Worm (Caenorhabditis elegans) whole organism, late embryonic: ENCODE data around the gene F54F7.6.

ENCODE experiments used
- C08G9.2 ChIP-seq: sonication (generic microtip); optimal IDR thresholded peaks from 2 replicates; lab custom pipeline; 2016; ENCODE audit warnings: mild to moderate bottlenecking, missing genetic modification characterization, moderate library complexity, missing compliant biosample characterization
- F13H6.1 ChIP-seq: sonication (generic microtip); optimal IDR thresholded peaks from 2 replicates; lab custom pipeline; 2016; ENCODE audit warnings: missing genetic modification characterization, missing compliant biosample characterization
- K09A11.1 ChIP-seq: sonication (generic microtip); optimal IDR thresholded peaks from 2 replicates; lab custom pipeline; 2017; ENCODE audit warnings: antibody characterized with exemption, mild to moderate bottlenecking, missing genetic modification characterization, missing compliant biosample characterization; ENCODE audit not compliant: insufficient read depth
- Y22D7AL.16 ChIP-seq: sonication (generic microtip); optimal IDR thresholded peaks from 2 replicates; lab custom pipeline; 2016; ENCODE audit warnings: missing genetic modification characterization, missing compliant biosample characterization
- ahr-1 ChIP-seq: sonication (generic microtip); optimal IDR thresholded peaks from 2 replicates; lab custom pipeline; 2016; ENCODE audit warnings: missing genetic modification characterization, missing compliant biosample characterization
- ama-1 ChIP-seq: fragments of 150-350 bp; optimal IDR thresholded peaks from 2 replicates; lab custom pipeline; 2014
- ceh-14 ChIP-seq: sonication (generic microtip); optimal IDR thresholded peaks from 2 replicates; lab custom pipeline; 2016; ENCODE audit warnings: missing genotype, missing genetic modification characterization, missing compliant biosample characterization
- ceh-18 ChIP-seq: sonication (generic microtip); optimal IDR thresholded peaks from 2 replicates; lab custom pipeline; 2016; ENCODE audit warnings: missing genetic modification characterization, missing compliant biosample characterization
- ceh-2 ChIP-seq: sonication (generic microtip); optimal IDR thresholded peaks from 2 replicates; lab custom pipeline; 2016; ENCODE audit warnings: missing genotype, missing genetic modification characterization, missing compliant biosample characterization
- ceh-24 ChIP-seq: sonication (generic microtip); optimal IDR thresholded peaks from 2 replicates; lab custom pipeline; 2016; ENCODE audit warnings: mild to moderate bottlenecking, missing genetic modification characterization, missing compliant biosample characterization
- ceh-30 ChIP-seq: fragments of 150-350 bp; optimal IDR thresholded peaks from 2 replicates; lab custom pipeline; 2014; ENCODE audit warnings: missing biosample characterization, missing genetic modification characterization
- ceh-31 ChIP-seq: sonication (generic microtip); optimal IDR thresholded peaks from 2 replicates; lab custom pipeline; 2016; ENCODE audit warnings: missing genetic modification characterization, missing compliant biosample characterization
- ceh-34 ChIP-seq: sonication (generic microtip); optimal IDR thresholded peaks from 2 replicates; lab custom pipeline; 2016; ENCODE audit warnings: mild to moderate bottlenecking, missing genetic modification characterization, missing compliant biosample characterization
- ceh-48 ChIP-seq: sonication (generic microtip); optimal IDR thresholded peaks from 2 replicates; lab custom pipeline; 2016; ENCODE audit warnings: missing genetic modification characterization, inconsistent platforms, missing compliant biosample characterization
- dve-1 ChIP-seq: sonication (generic microtip); optimal IDR thresholded peaks from 2 replicates; lab custom pipeline; 2017; ENCODE audit warnings: antibody characterized with exemption, mild to moderate bottlenecking, missing genetic modification characterization, missing compliant biosample characterization
- elt-2 ChIP-seq: sonication (generic microtip); optimal IDR thresholded peaks from 2 replicates; lab custom pipeline; 2016; ENCODE audit warnings: missing genetic modification reagents, missing genetic modification characterization, missing compliant biosample characterization
- eyg-1 ChIP-seq: sonication (generic microtip); optimal IDR thresholded peaks from 2 replicates; lab custom pipeline; 2016; ENCODE audit warnings: missing genotype, missing genetic modification characterization, missing compliant biosample characterization
- fkh-10 ChIP-seq: fragments of 150-350 bp; optimal IDR thresholded peaks from 2 replicates; lab custom pipeline; 2014; ENCODE audit warnings: missing biosample characterization, missing genetic modification reagents, missing genetic modification characterization
- fkh-6 ChIP-seq: sonication (generic microtip); optimal IDR thresholded peaks from 2 replicates; lab custom pipeline; 2016; ENCODE audit warnings: missing genetic modification characterization, missing compliant biosample characterization
- gmeb-2 ChIP-seq: sonication (generic microtip); optimal IDR thresholded peaks from 2 replicates; lab custom pipeline; 2016; ENCODE audit warnings: missing genetic modification characterization, inconsistent platforms, missing compliant biosample characterization
- hlh-13 ChIP-seq: fragments of 200-800 bp; sonication (Bioruptor generic); optimal IDR thresholded peaks from 2 replicates; lab custom pipeline; 2018; ENCODE audit warnings: mild to moderate bottlenecking, missing genetic modification characterization, missing compliant biosample characterization
- hlh-15 ChIP-seq: sonication (generic microtip); optimal IDR thresholded peaks from 2 replicates; lab custom pipeline; 2016; ENCODE audit warnings: missing genetic modification characterization, missing compliant biosample characterization
- hlh-6 ChIP-seq: sonication (generic microtip); optimal IDR thresholded peaks from 2 replicates; lab custom pipeline; 2016; ENCODE audit warnings: missing genotype, missing genetic modification characterization, missing compliant biosample characterization
- hlh-8 ChIP-seq: sonication (generic microtip); optimal IDR thresholded peaks from 2 replicates; lab custom pipeline; 2016; ENCODE audit warnings: missing genotype, missing genetic modification characterization, missing compliant biosample characterization
- mec-3 ChIP-seq: sonication (generic microtip); optimal IDR thresholded peaks from 2 replicates; lab custom pipeline; 2016; ENCODE audit warnings: borderline replicate concordance, missing genetic modification characterization, missing compliant biosample characterization
- nfya-1 ChIP-seq: sonication (generic microtip); optimal IDR thresholded peaks from 2 replicates; lab custom pipeline; 2017; ENCODE audit warnings: missing genetic modification characterization, mild to moderate bottlenecking, missing compliant biosample characterization, antibody characterized with exemption, moderate library complexity
- npax-4 ChIP-seq: sonication (generic microtip); optimal IDR thresholded peaks from 2 replicates; lab custom pipeline; 2016; ENCODE audit warnings: missing genetic modification characterization, missing compliant biosample characterization
- odd-2 ChIP-seq: sonication (generic microtip); optimal IDR thresholded peaks from 2 replicates; lab custom pipeline; 2017; ENCODE audit warnings: antibody characterized with exemption, mild to moderate bottlenecking, missing genetic modification characterization, missing compliant biosample characterization
- pag-3 ChIP-seq: sonication (generic microtip); optimal IDR thresholded peaks from 2 replicates; lab custom pipeline; 2016; ENCODE audit warnings: missing compliant biosample characterization, missing genetic modification characterization, borderline replicate concordance
- pat-9 ChIP-seq: fragments of 200-800 bp; sonication (Bioruptor generic); optimal IDR thresholded peaks from 2 replicates; lab custom pipeline; 2018; ENCODE audit warnings: mild to moderate bottlenecking, missing genetic modification characterization, moderate library complexity, missing compliant biosample characterization
- pha-2 ChIP-seq: sonication (generic microtip); optimal IDR thresholded peaks from 2 replicates; lab custom pipeline; 2017; ENCODE audit warnings: mild to moderate bottlenecking, missing genetic modification characterization, missing compliant biosample characterization
- pha-4 ChIP-seq: fragments of 150-350 bp; optimal IDR thresholded peaks from 2 replicates; lab custom pipeline; 2018; ENCODE audit warnings: missing biosample characterization, missing genetic modification reagents, missing genetic modification characterization
- pqm-1 ChIP-seq: sonication (generic microtip); optimal IDR thresholded peaks from 2 replicates; lab custom pipeline; 2016; ENCODE audit warnings: missing genetic modification characterization, missing compliant biosample characterization
- ref-2 ChIP-seq: sonication (generic microtip); optimal IDR thresholded peaks from 2 replicates; lab custom pipeline; 2016; ENCODE audit warnings: missing genetic modification characterization, missing compliant biosample characterization
- sdc-2 ChIP-seq: sonication (generic microtip); optimal IDR thresholded peaks from 2 replicates; lab custom pipeline; 2016; ENCODE audit warnings: missing genotype, missing genetic modification characterization, missing compliant biosample characterization
- sox-2 ChIP-seq: fragments of 200-800 bp; sonication (Bioruptor generic); IDR thresholded peaks from 2 replicates; pipeline ENCODE4 v1.3.6; 2022; ENCODE audit warnings: missing genetic modification reagents, missing genetic modification characterization, missing compliant biosample characterization
- syd-9 ChIP-seq: sonication (generic microtip); optimal IDR thresholded peaks from 2 replicates; lab custom pipeline; 2016; ENCODE audit warnings: mild to moderate bottlenecking, missing genetic modification characterization, moderate library complexity, missing compliant biosample characterization
- tbx-2 ChIP-seq: sonication (generic microtip); optimal IDR thresholded peaks from 2 replicates; lab custom pipeline; 2016; ENCODE audit warnings: missing genetic modification characterization, missing compliant biosample characterization
- tbx-7 ChIP-seq: sonication (generic microtip); optimal IDR thresholded peaks from 2 replicates; lab custom pipeline; 2016; ENCODE audit warnings: missing genotype, missing genetic modification characterization, missing compliant biosample characterization
- ttx-3 ChIP-seq: sonication (generic microtip); optimal IDR thresholded peaks from 2 replicates; lab custom pipeline; 2016; ENCODE audit warnings: missing genetic modification reagents, missing genetic modification characterization, missing compliant biosample characterization

Gene F54F7.6

ce11 chrX:11885577-11885976 is 20.4 kb downstream of the F54F7.6 start, which contains the start of gene Y62H9A.7:
TSS of gene Y62H9A.7 (minus strand) at chrX:11885677.
- no peak for TF ChIP-seq hlh-15 (tag; lab: Kevin White, UChicago)
- TF ChIP-seq eyg-1 (tag; lab: Kevin White, UChicago) = no peak
- TF ChIP-seq C08G9.2 (tag; lab: Kevin White, UChicago) = no peak
- no peak for TF ChIP-seq nfya-1 (tag; lab: Kevin White, UChicago)
- no peak for TF ChIP-seq ceh-30 (tag; lab: Kevin White, UChicago)
- TF ChIP-seq ceh-34 (tag; lab: Kevin White, UChicago) = no peak
- TF ChIP-seq, all 69 proteins: peak for 0

DNA sequence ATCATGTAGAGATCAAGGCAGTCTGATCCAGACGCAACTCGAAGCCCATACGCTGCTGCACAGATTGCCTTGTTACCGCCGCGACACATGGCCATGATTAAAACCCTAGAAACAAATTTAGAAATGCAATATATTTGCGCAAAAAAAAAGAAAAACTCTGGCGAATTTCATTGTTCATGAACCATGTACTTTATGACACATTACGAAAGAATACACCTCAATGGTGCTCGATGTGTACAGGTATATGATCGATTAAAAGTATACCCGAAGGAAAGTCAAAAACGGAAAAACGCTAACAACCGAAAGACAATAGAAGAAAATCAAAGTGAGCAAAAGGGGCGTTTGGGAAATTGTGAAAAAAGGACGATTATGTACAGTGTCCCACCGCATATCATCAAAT is 27.1 kb downstream of the F54F7.6 start, which contains the start of gene Y62H9A.8:
Y62H9A.8 (minus strand) TSS at position 101 of the 400 bp plus-strand sequence.
- TF ChIP-seq ceh-30 (tag; lab: Kevin White, UChicago) (no peak), gmeb-2 (tag; lab: Kevin White, UChicago) (no peak), ceh-34 (tag; lab: Kevin White, UChicago) (no peak), ref-2 (tag; lab: Kevin White, UChicago) (no peak), pag-3 (tag; lab: Kevin White, UChicago) (no peak), hlh-13 (no peak), C08G9.2 (tag; lab: Kevin White, UChicago) (no peak), fkh-10 (GFP tag; lab: Kevin White, UChicago) (no peak), npax-4 (tag; lab: Kevin White, UChicago) (no peak), tbx-7 (tag; lab: Kevin White, UChicago) (no peak), fkh-6 (no peak), K09A11.1 (tag; lab: Kevin White, UChicago) (no peak), ceh-48 (tag; lab: Kevin White, UChicago) (no peak), ceh-31 (no peak), pha-4 (tag; lab: Kevin White, UChicago) (no peak), tbx-2 (tag; lab: Kevin White, UChicago) (no peak), pha-2 (no peak), syd-9 (no peak), pqm-1 (no peak), mec-3 (tag; lab: Kevin White, UChicago) (no peak)

DNA sequence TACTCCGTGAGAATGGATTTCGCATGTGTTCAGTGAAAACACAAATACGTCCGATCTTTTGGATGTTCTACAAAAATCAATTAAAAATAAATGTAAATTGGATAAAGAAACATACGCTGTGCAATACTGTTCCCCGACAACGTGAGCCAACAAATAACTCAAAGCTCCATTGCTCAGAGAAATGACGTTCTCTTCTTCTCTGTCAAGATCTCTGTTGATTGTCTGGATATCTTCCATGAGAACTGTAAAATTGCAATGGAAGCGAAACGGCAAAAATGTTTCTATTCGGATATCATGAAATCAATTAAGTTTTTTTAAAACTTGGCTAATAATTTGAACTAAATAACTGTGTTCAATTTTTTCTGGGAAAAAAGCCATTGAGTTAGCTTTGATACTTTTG is 31.5 kb downstream of the F54F7.6 start:
- no peak for TF ChIP-seq ceh-18
- no peak for TF ChIP-seq ttx-3
- TF ChIP-seq pat-9 (tag; lab: Kevin White, UChicago) = no peak
- no peak for TF ChIP-seq tbx-7 (tag; lab: Kevin White, UChicago)
- no peak for TF ChIP-seq ceh-34 (tag; lab: Kevin White, UChicago)
- no peak for TF ChIP-seq hlh-6 (tag; lab: Kevin White, UChicago)

- TF ChIP-seq odd-2 (tag; lab: Kevin White, UChicago) = no peak
- no peak for TF ChIP-seq ama-1 (lab: Kevin White, UChicago)
- TF ChIP-seq ceh-34 (tag; lab: Kevin White, UChicago) = no peak
- TF ChIP-seq ceh-24 (tag; lab: Kevin White, UChicago) = no peak
- TF ChIP-seq sdc-2 (tag; lab: Kevin White, UChicago) = no peak
- no peak for TF ChIP-seq sox-2
- no peak for TF ChIP-seq gmeb-2 (tag; lab: Kevin White, UChicago)
- no peak for TF ChIP-seq tbx-7 (tag; lab: Kevin White, UChicago)
- TF ChIP-seq ceh-2 = no peak
- no peak for TF ChIP-seq elt-2 (tag; lab: Kevin White, UChicago)
- no peak for TF ChIP-seq hlh-8 (tag; lab: Kevin White, UChicago)
- no peak for TF ChIP-seq Y22D7AL.16
- no peak for TF ChIP-seq ceh-14 (tag; lab: Kevin White, UChicago)
- TF ChIP-seq ref-2 (tag; lab: Kevin White, UChicago) = no peak
- TF ChIP-seq F13H6.1 = no peak
- TF ChIP-seq ahr-1 (tag; lab: Kevin White, UChicago) = no peak
- no peak for TF ChIP-seq dve-1 (tag; lab: Kevin White, UChicago)
- no peak for TF ChIP-seq ttx-3
- no peak for TF ChIP-seq hlh-6 (tag; lab: Kevin White, UChicago)
Observed at ce11 chrX:11898040-11898439, 32.9 kb downstream of the F54F7.6 start, which contains the start of gene Y62H9A.9. TSS of gene Y62H9A.9 (minus strand) at chrX:11898140.
